Worm (Caenorhabditis elegans): ENCODE measurements around the gene R105.1.

ce11 chrIV:4587532-4587931 is 46.0 kb upstream of the R105.1 start:
- TF ChIP-seq ccch-3 (GFP tag; optimal IDR thresholded peaks at IDR 0.05) (no peak), unc-62 (GFP tag; optimal IDR thresholded peaks at IDR 0.05) (no peak), snpc-4 (GFP tag; optimal IDR thresholded peaks at IDR 0.05) (no peak), snpc-4 (tag; optimal IDR thresholded peaks at IDR 0.05) (no peak), snpc-3.4 (tag; optimal IDR thresholded peaks at IDR 0.05) (no peak), C06A6.2 (GFP tag; conservative IDR thresholded peaks at IDR 0.05) (no peak), Y67H2A.10 (GFP tag; conservative IDR thresholded peaks at IDR 0.05) (no peak), attf-6 (GFP tag; IDR thresholded peaks at IDR 0.05) (no peak), T26A5.8 (tag; optimal IDR thresholded peaks at IDR 0.05) (no peak), F57C9.4 (tag; optimal IDR thresholded peaks at IDR 0.05) (no peak), madf-10 (tag; optimal IDR thresholded peaks at IDR 0.05) (no peak), sea-2 (GFP tag; IDR thresholded peaks at IDR 0.05) (no peak), hlh-26 (GFP tag; conservative IDR thresholded peaks at IDR 0.05) (no peak), Y53F4B.3 (GFP tag; IDR thresholded peaks at IDR 0.05) (no peak), lin-35 (GFP tag; optimal IDR thresholded peaks at IDR 0.05) (no peak)
